Worm (Caenorhabditis elegans) whole organism, late embryonic: ENCODE measurements around the gene srh-274.
"Not testable (repeated sequence)": the region's sequence is repeated elsewhere in the genome, so short reads cannot be mapped to it uniquely, and the experiment has no call there.

Experiments
- C08G9.2 ChIP-seq: sonication (generic microtip); optimal IDR thresholded peaks from 2 replicates; lab custom pipeline; 2016; ENCODE audit warnings: mild to moderate bottlenecking, missing genetic modification characterization, moderate library complexity, missing compliant biosample characterization
- K09A11.1 ChIP-seq: sonication (generic microtip); optimal IDR thresholded peaks from 2 replicates; lab custom pipeline; 2017; ENCODE audit warnings: antibody characterized with exemption, mild to moderate bottlenecking, missing genetic modification characterization, missing compliant biosample characterization; ENCODE audit not compliant: insufficient read depth
- Y22D7AL.16 ChIP-seq: sonication (generic microtip); optimal IDR thresholded peaks from 2 replicates; lab custom pipeline; 2016; ENCODE audit warnings: missing genetic modification characterization, missing compliant biosample characterization
- ceh-14 ChIP-seq: sonication (generic microtip); optimal IDR thresholded peaks from 2 replicates; lab custom pipeline; 2016; ENCODE audit warnings: missing genotype, missing genetic modification characterization, missing compliant biosample characterization
- ceh-18 ChIP-seq: sonication (generic microtip); optimal IDR thresholded peaks from 2 replicates; lab custom pipeline; 2016; ENCODE audit warnings: missing genetic modification characterization, missing compliant biosample characterization
- ceh-30 ChIP-seq: fragments of 150-350 bp; optimal IDR thresholded peaks from 2 replicates; lab custom pipeline; 2014; ENCODE audit warnings: missing biosample characterization, missing genetic modification characterization
- ceh-34 ChIP-seq: sonication (generic microtip); optimal IDR thresholded peaks from 2 replicates; lab custom pipeline; 2016; ENCODE audit warnings: mild to moderate bottlenecking, missing genetic modification characterization, missing compliant biosample characterization
- ceh-45 ChIP-seq: fragments of 200-800 bp; sonication (Bioruptor generic); IDR thresholded peaks from 2 replicates; pipeline ENCODE4 v1.3.6; 2022; ENCODE audit warnings: missing genetic modification reagents, missing genetic modification characterization, missing compliant biosample characterization
- ceh-9 ChIP-seq: sonication (generic microtip); optimal IDR thresholded peaks from 2 replicates; lab custom pipeline; 2016; ENCODE audit warnings: mild to moderate bottlenecking, missing genetic modification characterization, inconsistent platforms, missing compliant biosample characterization
- che-1 ChIP-seq: sonication (generic microtip); optimal IDR thresholded peaks from 2 replicates; lab custom pipeline; 2016; ENCODE audit warnings: mild to moderate bottlenecking, missing genetic modification characterization, missing compliant biosample characterization
- dmd-4 ChIP-seq: sonication (generic microtip); optimal IDR thresholded peaks from 2 replicates; lab custom pipeline; 2016; ENCODE audit warnings: borderline replicate concordance, missing genetic modification characterization, missing compliant biosample characterization
- dve-1 ChIP-seq: sonication (generic microtip); optimal IDR thresholded peaks from 2 replicates; lab custom pipeline; 2017; ENCODE audit warnings: antibody characterized with exemption, mild to moderate bottlenecking, missing genetic modification characterization, missing compliant biosample characterization
- elt-2 ChIP-seq: sonication (generic microtip); optimal IDR thresholded peaks from 2 replicates; lab custom pipeline; 2016; ENCODE audit warnings: missing genetic modification reagents, missing genetic modification characterization, missing compliant biosample characterization
- fkh-10 ChIP-seq: fragments of 150-350 bp; optimal IDR thresholded peaks from 2 replicates; lab custom pipeline; 2014; ENCODE audit warnings: missing biosample characterization, missing genetic modification reagents, missing genetic modification characterization
- fkh-6 ChIP-seq: sonication (generic microtip); optimal IDR thresholded peaks from 2 replicates; lab custom pipeline; 2016; ENCODE audit warnings: missing genetic modification characterization, missing compliant biosample characterization
- hlh-15 ChIP-seq: sonication (generic microtip); optimal IDR thresholded peaks from 2 replicates; lab custom pipeline; 2016; ENCODE audit warnings: missing genetic modification characterization, missing compliant biosample characterization
- hlh-30 ChIP-seq: sonication (generic microtip); optimal IDR thresholded peaks from 2 replicates; lab custom pipeline; 2017; ENCODE audit warnings: antibody characterized with exemption, missing genetic modification characterization, missing compliant biosample characterization; ENCODE audit not compliant: insufficient read depth
- hlh-6 ChIP-seq: sonication (generic microtip); optimal IDR thresholded peaks from 2 replicates; lab custom pipeline; 2016; ENCODE audit warnings: missing genotype, missing genetic modification characterization, missing compliant biosample characterization
- lim-6 ChIP-seq: sonication (generic microtip); optimal IDR thresholded peaks from 2 replicates; lab custom pipeline; 2016; ENCODE audit warnings: missing genetic modification characterization, missing compliant biosample characterization
- lin-11 ChIP-seq: fragments of 200-800 bp; sonication (Bioruptor generic); optimal IDR thresholded peaks from 2 replicates; lab custom pipeline; 2018; ENCODE audit warnings: mild to moderate bottlenecking, missing genetic modification characterization, missing compliant biosample characterization
- mec-3 ChIP-seq: sonication (generic microtip); optimal IDR thresholded peaks from 2 replicates; lab custom pipeline; 2016; ENCODE audit warnings: borderline replicate concordance, missing genetic modification characterization, missing compliant biosample characterization
- npax-4 ChIP-seq: sonication (generic microtip); optimal IDR thresholded peaks from 2 replicates; lab custom pipeline; 2016; ENCODE audit warnings: missing genetic modification characterization, missing compliant biosample characterization
- pag-3 ChIP-seq: sonication (generic microtip); optimal IDR thresholded peaks from 2 replicates; lab custom pipeline; 2016; ENCODE audit warnings: missing compliant biosample characterization, missing genetic modification characterization, borderline replicate concordance
- pax-1 ChIP-seq: fragments of 150-350 bp; optimal IDR thresholded peaks from 2 replicates; lab custom pipeline; 2014; ENCODE audit warnings: missing biosample characterization, missing genetic modification characterization
- pha-2 ChIP-seq: sonication (generic microtip); optimal IDR thresholded peaks from 2 replicates; lab custom pipeline; 2017; ENCODE audit warnings: mild to moderate bottlenecking, missing genetic modification characterization, missing compliant biosample characterization
- pha-4 ChIP-seq: fragments of 150-350 bp; optimal IDR thresholded peaks from 2 replicates; lab custom pipeline; 2018; ENCODE audit warnings: missing biosample characterization, missing genetic modification reagents, missing genetic modification characterization
- pqm-1 ChIP-seq: sonication (generic microtip); optimal IDR thresholded peaks from 2 replicates; lab custom pipeline; 2016; ENCODE audit warnings: missing genetic modification characterization, missing compliant biosample characterization
- tbx-2 ChIP-seq: sonication (generic microtip); optimal IDR thresholded peaks from 2 replicates; lab custom pipeline; 2016; ENCODE audit warnings: missing genetic modification characterization, missing compliant biosample characterization
- tbx-7 ChIP-seq: sonication (generic microtip); optimal IDR thresholded peaks from 2 replicates; lab custom pipeline; 2016; ENCODE audit warnings: missing genotype, missing genetic modification characterization, missing compliant biosample characterization
- ttx-3 ChIP-seq: sonication (generic microtip); optimal IDR thresholded peaks from 2 replicates; lab custom pipeline; 2016; ENCODE audit warnings: missing genetic modification reagents, missing genetic modification characterization, missing compliant biosample characterization
- unc-3 ChIP-seq, 2 experiments: fragments of 200-800 bp in 1 of 2; sonication (Bioruptor generic) in 1 of 2; sonication (generic microtip) in 1 of 2; conservative IDR thresholded peaks in 1 of 2; optimal IDR thresholded peaks in 1 of 2; 2 replicates each; pipeline versions ENCODE4 v1.3.6 to Lab custom; 2016 to 2022; ENCODE audit warnings: missing compliant biosample characterization in 2 of 2, missing genetic modification characterization in 2 of 2, missing genetic modification reagents in 1 of 2
- unc-42 ChIP-seq: sonication (generic microtip); optimal IDR thresholded peaks from 2 replicates; lab custom pipeline; 2016; ENCODE audit warnings: missing genotype, missing genetic modification characterization, missing compliant biosample characterization
- unc-55 ChIP-seq: sonication (generic microtip); optimal IDR thresholded peaks from 2 replicates; lab custom pipeline; 2017; ENCODE audit warnings: missing biosample characterization, missing genetic modification reagents, missing genetic modification characterization

The srh-274 gene

ce11 chrII:960218-960617 is 22.7 kb upstream of the srh-274 start, which contains the start of the genes C32B5.18 and C32B5.7:
TSS of gene C32B5.18 (plus strand) at chrII:960518.
TSS of gene C32B5.7 (plus strand) at chrII:960528.
- TF ChIP-seq ceh-34 (tag; lab: Kevin White, UChicago) (no peak), Y22D7AL.16 (tag; lab: Kevin White, UChicago) (no peak), hlh-30 (tag; lab: Kevin White, UChicago) (no peak)

ce11 chrII:961961-962360 is 21.0 kb upstream of the srh-274 start, which contains the start of gene C32B5.13:
TSS of gene C32B5.13 (minus strand) at chrII:962061.
- no peak for TF ChIP-seq tbx-2 (tag; lab: Kevin White, UChicago)
- TF ChIP-seq unc-3 (GFP tag; conservative IDR thresholded peaks at IDR 0.05; lab: Robert Waterston, UW): no peak
- no peak for TF ChIP-seq unc-3 (tag; optimal IDR thresholded peaks at IDR 0.05; lab: Kevin White, UChicago)
- no peak for TF ChIP-seq C08G9.2 (tag; lab: Kevin White, UChicago)
- TF ChIP-seq hlh-15 (tag; lab: Kevin White, UChicago): no peak
- no peak for TF ChIP-seq dve-1
- TF ChIP-seq ceh-14 (tag; lab: Kevin White, UChicago): no peak
- no peak for TF ChIP-seq ceh-45 (GFP tag; lab: Robert Waterston, UW)
- no peak for TF ChIP-seq elt-2 (tag; lab: Kevin White, UChicago)
- TF ChIP-seq ceh-18 (tag; lab: Kevin White, UChicago): no peak
- TF ChIP-seq pax-1 (tag; lab: Kevin White, UChicago): no peak
- TF ChIP-seq pha-4 (tag; lab: Kevin White, UChicago): no peak
- TF ChIP-seq mec-3 (tag; lab: Kevin White, UChicago): no peak
- TF ChIP-seq npax-4 (tag; lab: Kevin White, UChicago): no peak
- no peak for TF ChIP-seq Y22D7AL.16 (tag; lab: Kevin White, UChicago)
- no peak for TF ChIP-seq K09A11.1 (tag; lab: Kevin White, UChicago)

ce11 chrII:966962-967361 is 16.0 kb upstream of the srh-274 start, which contains the start of gene fbxc-18:
TSS of gene fbxc-18 (minus strand) at chrII:967062.
- TF ChIP-seq lin-11; K09A11.1 (tag; lab: Kevin White, UChicago); pha-2: not testable (repeated sequence)
- TF ChIP-seq, all 69 proteins: peak for 0; not testable (repeated sequence) for 69

ce11 chrII:968106-968505 is 14.8 kb upstream of the srh-274 start, which contains the start of gene C32B5.6:
TSS of gene C32B5.6 (plus strand) at chrII:968406.
- not testable (repeated sequence) for TF ChIP-seq tbx-7, che-1, pha-4 (tag; lab: Kevin White, UChicago)

ce11 chrII:972850-973249 is 10.1 kb upstream of the srh-274 start, which contains the start of gene C32B5.15:
TSS of gene C32B5.15 (minus strand) at chrII:972950.
- TF ChIP-seq mec-3 (tag; lab: Kevin White, UChicago) (no peak), hlh-6 (no peak), pag-3 (tag; lab: Kevin White, UChicago) (no peak), pha-2 (no peak), hlh-30 (tag; lab: Kevin White, UChicago) (no peak), lim-6 (tag; lab: Kevin White, UChicago) (no peak), Y22D7AL.16 (tag; lab: Kevin White, UChicago) (no peak), fkh-10 (no peak), npax-4 (tag; lab: Kevin White, UChicago) (no peak), ceh-9 (no peak), ttx-3 (no peak), ceh-14 (tag; lab: Kevin White, UChicago) (no peak), dmd-4 (tag; lab: Kevin White, UChicago) (no peak), ceh-30 (tag; lab: Kevin White, UChicago) (no peak), pqm-1 (tag; lab: Kevin White, UChicago) (no peak), unc-42 (tag; lab: Kevin White, UChicago) (no peak), fkh-6 (tag; lab: Kevin White, UChicago) (no peak), unc-55 (GFP tag; lab: Kevin White, UChicago) (no peak)
- TF ChIP-seq, all 69 proteins: peak for 0
